Fruit fly (Drosophila melanogaster): Measurements from ENCODE around the gene CG34274.

CG34274 gene

dm6 chr3R:15744354-15744753 lies 12.8 kb downstream of the CG34274 start, which contains the start of gene CG4520:
Gene CG4520 (plus strand): TSS chr3R:15744654.
- no peak for TF ChIP-seq Abd-B (GFP tag; optimal IDR thresholded peaks at IDR 0.05)
- TF ChIP-seq ey (GFP tag; optimal IDR thresholded peaks at IDR 0.05), result no peak
- TF ChIP-seq rgr (GFP tag; optimal IDR thresholded peaks at IDR 0.05), result no peak
- no peak for TF ChIP-seq brk (GFP tag; optimal IDR thresholded peaks at IDR 0.05)
- no peak for TF ChIP-seq GATAd (GFP tag; optimal IDR thresholded peaks at IDR 0.05)
- no peak for TF ChIP-seq Myc (optimal IDR thresholded peaks at IDR 0.05)
- no peak for TF ChIP-seq lola (GFP tag; optimal IDR thresholded peaks at IDR 0.05)
- TF ChIP-seq Dif (GFP tag; optimal IDR thresholded peaks at IDR 0.05; ENCODE audit: partially characterized antibody), result no peak
- no peak for TF ChIP-seq CrebA (GFP tag; optimal IDR thresholded peaks at IDR 0.05; ENCODE audit: borderline replicate concordance)
- no peak for TF ChIP-seq usp (GFP tag; optimal IDR thresholded peaks at IDR 0.05)
- TF ChIP-seq Rel (GFP tag; optimal IDR thresholded peaks at IDR 0.05), result no peak
- no peak for TF ChIP-seq Rel (tag; optimal IDR thresholded peaks at IDR 0.05)
- no peak for TF ChIP-seq Vsx2 (GFP tag; optimal IDR thresholded peaks at IDR 0.05; ENCODE audit: partially characterized antibody)
- TF ChIP-seq h (GFP tag; optimal IDR thresholded peaks at IDR 0.05), result no peak
- TF ChIP-seq CG32264 (GFP tag; optimal IDR thresholded peaks at IDR 0.05), result no peak
- no peak for TF ChIP-seq Jra (GFP tag; optimal IDR thresholded peaks at IDR 0.05)
- TF ChIP-seq fru (GFP tag; optimal IDR thresholded peaks at IDR 0.05), result no peak
- no peak for TF ChIP-seq sage (GFP tag; optimal IDR thresholded peaks at IDR 0.05)

DNA sequence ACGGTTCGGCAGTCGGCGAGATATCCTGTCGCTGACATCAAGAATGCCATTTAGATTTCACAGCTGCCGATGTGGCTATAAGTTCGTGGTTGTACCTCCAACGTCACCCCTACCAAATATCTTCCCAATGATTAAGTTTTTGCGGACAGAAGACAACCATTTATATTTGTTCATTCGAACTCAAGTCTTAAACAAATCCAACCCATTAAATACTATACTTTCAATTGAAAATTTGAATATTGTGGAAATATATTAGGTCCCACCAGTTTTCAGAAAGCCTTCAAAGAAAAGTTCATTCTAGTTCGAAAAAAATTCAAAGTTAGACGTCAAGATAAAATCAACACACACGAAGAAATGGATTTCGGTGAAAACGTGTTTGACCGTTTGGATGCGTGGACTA lies 31.3 kb downstream of the CG34274 start, which contains the start of gene CG12784:
Gene CG12784 (plus strand): TSS at position 301 of the 400 bp plus-strand sequence.
- TF ChIP-seq N (GFP tag; optimal IDR thresholded peaks at IDR 0.05), result no peak
- TF ChIP-seq Jra (GFP tag; optimal IDR thresholded peaks at IDR 0.05), result no peak
- TF ChIP-seq Rel (GFP tag; optimal IDR thresholded peaks at IDR 0.05), result no peak
- no peak for TF ChIP-seq Rel (tag; optimal IDR thresholded peaks at IDR 0.05)
- TF ChIP-seq CG9705 (GFP tag; optimal IDR thresholded peaks at IDR 0.05), result no peak
- TF ChIP-seq ey (GFP tag; optimal IDR thresholded peaks at IDR 0.05), result no peak
- no peak for TF ChIP-seq Hnf4 (GFP tag; optimal IDR thresholded peaks at IDR 0.05)
- no peak for TF ChIP-seq sage (GFP tag; optimal IDR thresholded peaks at IDR 0.05)
- no peak for TF ChIP-seq Mio (GFP tag; optimal IDR thresholded peaks at IDR 0.05)
- TF ChIP-seq usp (GFP tag; optimal IDR thresholded peaks at IDR 0.05), result no peak
- no peak for TF ChIP-seq CG32264 (GFP tag; optimal IDR thresholded peaks at IDR 0.05)
- TF ChIP-seq GATAd (GFP tag; optimal IDR thresholded peaks at IDR 0.05), result no peak
- TF ChIP-seq CrebA (GFP tag; optimal IDR thresholded peaks at IDR 0.05; ENCODE audit: borderline replicate concordance), result no peak
- TF ChIP-seq lola (GFP tag; optimal IDR thresholded peaks at IDR 0.05), result no peak
- no peak for TF ChIP-seq Sp1 (GFP tag; optimal IDR thresholded peaks at IDR 0.05)
- no peak for TF ChIP-seq dsf (GFP tag; optimal IDR thresholded peaks at IDR 0.05; ENCODE audit: borderline replicate concordance)
- TF ChIP-seq Hr83 (GFP tag; optimal IDR thresholded peaks at IDR 0.05; ENCODE audit: poor library complexity, severe bottlenecking), result no peak

dm6 chr3R:15767338-15767737 lies 35.8 kb downstream of the CG34274 start, which contains the start of gene CG5623:
Gene CG5623 (minus strand): TSS chr3R:15767438.
- no peak for TF ChIP-seq sage (GFP tag; optimal IDR thresholded peaks at IDR 0.05)
- TF ChIP-seq brk (GFP tag; optimal IDR thresholded peaks at IDR 0.05), result no peak
- no peak for TF ChIP-seq CrebA (GFP tag; optimal IDR thresholded peaks at IDR 0.05; ENCODE audit: borderline replicate concordance)
- no peak for TF ChIP-seq Hr78 (GFP tag; optimal IDR thresholded peaks at IDR 0.05)
- no peak for TF ChIP-seq Rel (GFP tag; optimal IDR thresholded peaks at IDR 0.05)
- TF ChIP-seq Rel (tag; optimal IDR thresholded peaks at IDR 0.05), result no peak
- no peak for TF ChIP-seq fru (GFP tag; optimal IDR thresholded peaks at IDR 0.05)
- no peak for TF ChIP-seq h (GFP tag; optimal IDR thresholded peaks at IDR 0.05)
- no peak for TF ChIP-seq Sp1 (GFP tag; optimal IDR thresholded peaks at IDR 0.05)
- TF ChIP-seq pan (optimal IDR thresholded peaks at IDR 0.05), result no peak
- TF ChIP-seq N (GFP tag; optimal IDR thresholded peaks at IDR 0.05), result no peak
- TF ChIP-seq jim (GFP tag; optimal IDR thresholded peaks at IDR 0.05), result no peak
- TF ChIP-seq dl (GFP tag; optimal IDR thresholded peaks at IDR 0.05; ENCODE audit: insufficient read depth in 1 of 2, partially characterized antibody in 2 of 2), result no peak
- TF ChIP-seq sv (GFP tag; optimal IDR thresholded peaks at IDR 0.05), result no peak
- TF ChIP-seq dmrt93B (GFP tag; optimal IDR thresholded peaks at IDR 0.05), result no peak
- TF ChIP-seq foxo (GFP tag; optimal IDR thresholded peaks at IDR 0.05), result no peak
- TF ChIP-seq dsf (GFP tag; optimal IDR thresholded peaks at IDR 0.05; ENCODE audit: borderline replicate concordance), result no peak
- no peak for TF ChIP-seq psq (GFP tag; optimal IDR thresholded peaks at IDR 0.05)
- TF ChIP-seq GATAd (GFP tag; optimal IDR thresholded peaks at IDR 0.05), result no peak

DNA sequence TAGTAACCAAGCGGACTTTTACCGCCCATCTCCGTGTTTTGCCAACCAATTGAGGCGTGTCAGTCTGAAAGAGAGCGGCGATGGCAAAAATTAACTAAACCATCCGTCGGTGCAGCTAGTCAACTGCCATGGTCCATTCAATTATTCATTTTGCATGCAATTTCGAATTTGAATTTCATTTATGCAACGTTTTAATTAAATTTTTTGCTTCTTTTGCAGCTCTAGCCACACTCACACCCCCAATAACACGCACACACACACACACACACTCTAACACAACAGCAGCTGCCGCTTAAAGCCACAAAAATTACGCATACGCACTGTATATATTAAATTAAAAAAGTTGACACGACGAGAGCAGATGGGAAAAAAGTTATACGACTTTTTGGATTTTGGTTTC lies 37.4 kb downstream of the CG34274 start:
- TF ChIP-seq HLH106 (tag; optimal IDR thresholded peaks at IDR 0.05) (no peak), GATAd (GFP tag; optimal IDR thresholded peaks at IDR 0.05) (no peak), dl (GFP tag; optimal IDR thresholded peaks at IDR 0.05; ENCODE audit: insufficient read depth in 1 of 2, partially characterized antibody in 2 of 2) (no peak), Hnf4 (GFP tag; optimal IDR thresholded peaks at IDR 0.05) (no peak), Jra (GFP tag; optimal IDR thresholded peaks at IDR 0.05) (no peak), N (GFP tag; optimal IDR thresholded peaks at IDR 0.05) (no peak), jim (GFP tag; optimal IDR thresholded peaks at IDR 0.05) (no peak), Dfd (GFP tag; optimal IDR thresholded peaks at IDR 0.05) (peak; percentile 51)

Measured in whole organism, wandering third instar larva.